Fruit fly (Drosophila melanogaster) whole organism, embryonic: Measurements from ENCODE around the gene Rnp4F.
A peak's percentile ranks its signal among the peaks of the same experiment; 100 is the strongest.

Experiments
- ATbp ChIP-seq: fragments of 200-800 bp; sonication (Bioruptor generic); optimal IDR thresholded peaks from 2 replicates; lab custom pipeline; 2017; ENCODE audit warnings: missing biosample characterization, mild to moderate bottlenecking, missing genetic modification characterization, missing genetic modification reagents
- Antp ChIP-seq: fragments of 200-800 bp; sonication (Bioruptor generic); optimal IDR thresholded peaks from 3 replicates; lab custom pipeline; 2016; ENCODE audit warnings: missing biosample characterization, missing genetic modification characterization
- Atf3 ChIP-seq: fragments of 200-800 bp; sonication (Bioruptor generic); optimal IDR thresholded peaks from 3 replicates; lab custom pipeline; 2016; ENCODE audit warnings: missing biosample characterization, missing genetic modification characterization
- Atf6 ChIP-seq: fragments of 200-800 bp; sonication (Bioruptor generic); IDR thresholded peaks from 2 replicates; pipeline ENCODE4 v1.3.6; 2022; ENCODE audit warnings: missing biosample characterization, missing genetic modification characterization
- CG10209 ChIP-seq: fragments of 200-800 bp; sonication (Bioruptor generic); optimal IDR thresholded peaks from 3 replicates; lab custom pipeline; 2017; ENCODE audit warnings: missing biosample characterization, mild to moderate bottlenecking, missing genetic modification characterization, missing genetic modification reagents
- CG11504 ChIP-seq: fragments of 200-800 bp; sonication (Bioruptor generic); optimal IDR thresholded peaks from 3 replicates; lab custom pipeline; 2019; ENCODE audit warnings: missing biosample characterization, mild to moderate bottlenecking, missing genetic modification characterization, moderate library complexity
- CG12071 ChIP-seq: fragments of 200-800 bp; sonication (Bioruptor generic); optimal IDR thresholded peaks from 3 replicates; lab custom pipeline; 2018; ENCODE audit warnings: missing biosample characterization, mild to moderate bottlenecking, missing genetic modification characterization
- CG12769 ChIP-seq: fragments of 200-800 bp; sonication (Bioruptor generic); optimal IDR thresholded peaks from 2 replicates; lab custom pipeline; 2019; ENCODE audit warnings: missing biosample characterization, mild to moderate bottlenecking, missing genetic modification characterization, moderate library complexity
- CG13775 ChIP-seq: fragments of 200-800 bp; sonication (Bioruptor generic); optimal IDR thresholded peaks from 3 replicates; lab custom pipeline; 2017; ENCODE audit warnings: missing biosample characterization, mild to moderate bottlenecking, missing genetic modification characterization
- CG14710 ChIP-seq: fragments of 200-800 bp; sonication (Bioruptor generic); optimal IDR thresholded peaks from 3 replicates; lab custom pipeline; 2019; ENCODE audit warnings: missing biosample characterization, mild to moderate bottlenecking, missing genetic modification characterization, moderate library complexity
- CG1602 ChIP-seq: fragments of 200-800 bp; sonication (Bioruptor generic); optimal IDR thresholded peaks from 3 replicates; lab custom pipeline; 2016; ENCODE audit warnings: missing biosample characterization, missing genetic modification characterization
- CG17361 ChIP-seq: fragments of 200-800 bp; sonication (Bioruptor generic); IDR thresholded peaks from 3 replicates; pipeline ENCODE4 v1.3.6; 2022; ENCODE audit warnings: missing biosample characterization, missing genetic modification characterization
- CG2199 ChIP-seq: fragments of 200-800 bp; sonication (Bioruptor generic); IDR thresholded peaks from 3 replicates; pipeline ENCODE4 v1.3.6; 2022; ENCODE audit warnings: missing biosample characterization, missing genetic modification characterization
- CG30403 ChIP-seq: fragments of 200-800 bp; sonication (Bioruptor generic); optimal IDR thresholded peaks from 3 replicates; lab custom pipeline; 2016; ENCODE audit warnings: missing biosample characterization, missing genetic modification characterization
- CG30431 ChIP-seq: fragments of 200-800 bp; sonication (Bioruptor generic); optimal IDR thresholded peaks from 2 replicates; lab custom pipeline; 2017; ENCODE audit warnings: missing biosample characterization, missing genetic modification characterization
- CG6254 ChIP-seq: fragments of 200-800 bp; sonication (Bioruptor generic); optimal IDR thresholded peaks from 3 replicates; lab custom pipeline; 2017; ENCODE audit warnings: mild to moderate bottlenecking, missing biosample characterization, missing genetic modification reagents, missing genetic modification characterization
- CG6272 ChIP-seq: fragments of 200-800 bp; sonication (Bioruptor generic); IDR thresholded peaks from 2 replicates; pipeline ENCODE4 v1.3.6; 2022; ENCODE audit warnings: missing biosample characterization, missing genetic modification characterization
- CG7556 ChIP-seq: fragments of 200-800 bp; sonication (Bioruptor generic); optimal IDR thresholded peaks from 2 replicates; lab custom pipeline; 2017; ENCODE audit warnings: missing biosample characterization, mild to moderate bottlenecking, missing genetic modification characterization
- CG8359 ChIP-seq: fragments of 200-800 bp; sonication (Bioruptor generic); optimal IDR thresholded peaks from 2 replicates; lab custom pipeline; 2017; ENCODE audit warnings: missing biosample characterization, mild to moderate bottlenecking, missing genetic modification characterization, borderline replicate concordance
- CG8388 ChIP-seq: fragments of 200-800 bp; sonication (Bioruptor generic); optimal IDR thresholded peaks from 2 replicates; lab custom pipeline; 2019; ENCODE audit warnings: missing biosample characterization, mild to moderate bottlenecking, missing genetic modification characterization, moderate library complexity
- CG9727 ChIP-seq: fragments of 200-800 bp; sonication (Bioruptor generic); optimal IDR thresholded peaks from 3 replicates; lab custom pipeline; 2017; ENCODE audit warnings: missing biosample characterization, mild to moderate bottlenecking, missing genetic modification characterization
- CoRest ChIP-seq: fragments of 200-800 bp; sonication (Bioruptor generic); optimal IDR thresholded peaks from 3 replicates; lab custom pipeline; 2018; ENCODE audit warnings: missing biosample characterization, mild to moderate bottlenecking, missing genetic modification characterization, moderate library complexity
- Dll ChIP-seq: fragments of 200-800 bp; sonication (Bioruptor generic); IDR thresholded peaks from 4 replicates; pipeline ENCODE4 v1.3.6; 2022; ENCODE audit warnings: missing biosample characterization, missing genetic modification characterization; ENCODE audit not compliant: partially characterized antibody
- Jarid2 ChIP-seq: fragments of 200-800 bp; sonication (Bioruptor generic); optimal IDR thresholded peaks from 3 replicates; lab custom pipeline; 2017; ENCODE audit warnings: mild to moderate bottlenecking, missing biosample characterization, missing genetic modification reagents, missing genetic modification characterization
- Med ChIP-seq: fragments of 200-800 bp; sonication (Bioruptor generic); peaks from one replicate; lab custom pipeline; 2016; ENCODE audit warnings: missing biosample characterization, missing genetic modification characterization, mild to moderate bottlenecking, inconsistent platforms, moderate library complexity
- Sry-δ ChIP-seq: fragments of 200-800 bp; sonication (Bioruptor generic); optimal IDR thresholded peaks from 2 replicates; lab custom pipeline; 2016; ENCODE audit warnings: missing biosample characterization, missing genetic modification characterization
- crc ChIP-seq: fragments of 200-800 bp; sonication (Bioruptor generic); optimal IDR thresholded peaks from 2 replicates; lab custom pipeline; 2016; ENCODE audit warnings: missing biosample characterization, missing genetic modification characterization
- dmrt11E ChIP-seq: fragments of 200-800 bp; sonication (Bioruptor generic); optimal IDR thresholded peaks from 3 replicates; lab custom pipeline; 2018; ENCODE audit warnings: missing biosample characterization, mild to moderate bottlenecking, missing genetic modification characterization, moderate library complexity
- fd102C ChIP-seq: fragments of 200-800 bp; sonication (Bioruptor generic); optimal IDR thresholded peaks from 2 replicates; lab custom pipeline; 2018; ENCODE audit warnings: missing biosample characterization, mild to moderate bottlenecking, missing genetic modification characterization, moderate library complexity
- fru ChIP-seq: fragments of >200 bp; optimal IDR thresholded peaks from 2 replicates; lab custom pipeline; 2017
- fu2 ChIP-seq: fragments of 200-800 bp; sonication (Bioruptor generic); optimal IDR thresholded peaks from 2 replicates; lab custom pipeline; 2016; ENCODE audit warnings: missing biosample characterization, missing genetic modification characterization
- gem ChIP-seq: fragments of 200-800 bp; sonication (Bioruptor generic); optimal IDR thresholded peaks from 2 replicates; lab custom pipeline; 2019; ENCODE audit warnings: missing biosample characterization, mild to moderate bottlenecking, missing genetic modification characterization, moderate library complexity
- grau ChIP-seq: fragments of 200-800 bp; optimal IDR thresholded peaks from 3 replicates; lab custom pipeline; 2019; ENCODE audit warnings: missing biosample characterization, mild to moderate bottlenecking, missing genetic modification characterization, moderate library complexity
- gro ChIP-seq: fragments of 200-800 bp; sonication (Bioruptor generic); optimal IDR thresholded peaks from 2 replicates; lab custom pipeline; 2016; ENCODE audit warnings: missing biosample characterization, missing genetic modification characterization
- hkb ChIP-seq, 2 experiments: fragments of 200-800 bp in 1 of 2; fragments of >200 bp in 1 of 2; sonication (Bioruptor generic) in 1 of 2; IDR thresholded peaks in 1 of 2; optimal IDR thresholded peaks in 1 of 2; 2 replicates each; pipeline versions ENCODE4 v1.3.6 to Lab custom; 2017 to 2022; ENCODE audit warnings: missing biosample characterization in 1 of 2, missing genetic modification characterization in 1 of 2
- ind ChIP-seq: fragments of 200-800 bp; sonication (Bioruptor generic); optimal IDR thresholded peaks from 3 replicates; lab custom pipeline; 2016; ENCODE audit warnings: missing biosample characterization, missing genetic modification characterization
- klu ChIP-seq: fragments of 200-800 bp; sonication (Bioruptor generic); IDR thresholded peaks from 2 replicates; pipeline ENCODE4 v1.3.6; 2022; ENCODE audit warnings: missing biosample characterization, missing genetic modification characterization
- kni ChIP-seq: fragments of 200-800 bp; sonication (Bioruptor generic); optimal IDR thresholded peaks from 3 replicates; lab custom pipeline; 2017; ENCODE audit warnings: mild to moderate bottlenecking, missing biosample characterization, missing genetic modification reagents, missing genetic modification characterization
- pfk ChIP-seq: fragments of 200-800 bp; sonication (Bioruptor generic); optimal IDR thresholded peaks from 2 replicates; lab custom pipeline; 2018; ENCODE audit warnings: missing biosample characterization, mild to moderate bottlenecking, missing genetic modification characterization, moderate library complexity
- phol ChIP-seq: fragments of 200-800 bp; sonication (Bioruptor generic); optimal IDR thresholded peaks from 3 replicates; lab custom pipeline; 2018; ENCODE audit warnings: missing biosample characterization, mild to moderate bottlenecking, missing genetic modification characterization, moderate library complexity
- ranshi ChIP-seq: fragments of 200-800 bp; sonication (Bioruptor generic); IDR thresholded peaks from 2 replicates; pipeline ENCODE4 v1.3.6; 2022; ENCODE audit warnings: missing biosample characterization, missing genetic modification characterization
- rib ChIP-seq: fragments of 200-800 bp; sonication (Bioruptor generic); IDR thresholded peaks from 2 replicates; pipeline ENCODE4 v1.3.6; 2022; ENCODE audit warnings: missing biosample characterization, missing genetic modification characterization
- salm ChIP-seq: fragments of 200-800 bp; sonication (Bioruptor generic); optimal IDR thresholded peaks from 2 replicates; lab custom pipeline; 2018; ENCODE audit warnings: missing biosample characterization, mild to moderate bottlenecking, missing genetic modification characterization
- schlank ChIP-seq: fragments of 200-800 bp; sonication (Bioruptor generic); optimal IDR thresholded peaks from 2 replicates; lab custom pipeline; 2018; ENCODE audit warnings: missing biosample characterization, mild to moderate bottlenecking, missing genetic modification characterization
- scrt ChIP-seq: fragments of 200-800 bp; sonication (Bioruptor generic); optimal IDR thresholded peaks from 2 replicates; lab custom pipeline; 2018; ENCODE audit warnings: missing biosample characterization, mild to moderate bottlenecking, missing genetic modification characterization, moderate library complexity
- slbo ChIP-seq: fragments of 200-800 bp; sonication (Bioruptor generic); IDR thresholded peaks from 2 replicates; pipeline ENCODE4 v1.3.6; 2022; ENCODE audit warnings: missing biosample characterization, missing genetic modification characterization
- slou ChIP-seq: fragments of 200-800 bp; sonication (Bioruptor generic); optimal IDR thresholded peaks from 3 replicates; lab custom pipeline; 2016; ENCODE audit warnings: missing biosample characterization, missing genetic modification characterization
- tup ChIP-seq: fragments of 200-800 bp; sonication (Bioruptor generic); optimal IDR thresholded peaks from 2 replicates; lab custom pipeline; 2016; ENCODE audit warnings: missing biosample characterization, mild to moderate bottlenecking, missing genetic modification characterization, moderate library complexity
- unpg ChIP-seq: fragments of 200-800 bp; sonication (Bioruptor generic); optimal IDR thresholded peaks from 3 replicates; lab custom pipeline; 2018; ENCODE audit warnings: missing biosample characterization, mild to moderate bottlenecking, missing genetic modification characterization, moderate library complexity
- vvl ChIP-seq: fragments of 200-800 bp; sonication (Bioruptor generic); IDR thresholded peaks from 2 replicates; pipeline ENCODE4 v1.3.6; 2022; ENCODE audit warnings: missing biosample characterization, missing genetic modification characterization
- zen ChIP-seq: fragments of 200-800 bp; sonication (Bioruptor generic); optimal IDR thresholded peaks from 3 replicates; lab custom pipeline; 2018; ENCODE audit warnings: missing biosample characterization, mild to moderate bottlenecking, missing genetic modification characterization, moderate library complexity

Rnp4F gene

DNA sequence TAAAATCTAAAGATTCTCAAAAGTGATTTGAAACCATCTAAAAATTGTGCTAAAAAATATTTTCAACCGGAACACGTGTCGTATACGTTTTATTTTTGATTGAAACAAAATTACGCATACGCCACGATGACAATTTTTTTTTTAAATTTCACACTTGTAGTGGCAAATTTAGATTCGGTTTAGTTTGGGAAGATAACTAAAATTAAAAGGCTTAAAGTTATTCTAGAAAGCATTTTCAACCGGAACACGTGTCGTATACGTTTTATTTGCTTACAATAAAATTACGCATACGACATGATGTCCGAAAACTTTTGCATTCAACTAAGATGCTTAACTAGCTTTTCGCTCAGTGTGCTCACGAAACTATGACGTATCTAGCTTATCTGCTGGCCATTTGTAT is 36.3 kb upstream of the Rnp4F start (continued):
- peak; percentile 4 for TF ChIP-seq CG14710 (tag; lab: Kevin White, UChicago)
- TF ChIP-seq CG1602, result no peak
- TF ChIP-seq tup (GFP tag; lab: Kevin White, UChicago), result no peak
- TF ChIP-seq CG12769 (tag; lab: Kevin White, UChicago), result no peak
- TF ChIP-seq Sry-δ, result no peak
- peak; percentile 59 for TF ChIP-seq CG9727
- TF ChIP-seq CG30403 (GFP tag; lab: Kevin White, UChicago), result peak; percentile 35
- no peak for TF ChIP-seq fu2 (GFP tag; lab: Kevin White, UChicago)
- peak; percentile 21 for TF ChIP-seq grau
- no peak for TF ChIP-seq crc
- no peak for TF ChIP-seq Jarid2
- TF ChIP-seq CoRest (tag; lab: Kevin White, UChicago), result peak; percentile 41
- no peak for TF ChIP-seq CG8359 (GFP tag; lab: Kevin White, UChicago)
- no peak for TF ChIP-seq CG12071 (GFP tag; lab: Kevin White, UChicago)
- TF ChIP-seq Antp, result no peak
- no peak for TF ChIP-seq unpg
- TF ChIP-seq gro (GFP tag; lab: Kevin White, UChicago), result no peak
- TF ChIP-seq phol (tag; lab: Kevin White, UChicago), result peak; percentile 29
- no peak for TF ChIP-seq CG10209
- no peak for TF ChIP-seq Atf3 (GFP tag; lab: Kevin White, UChicago)
- no peak for TF ChIP-seq schlank (tag; lab: Kevin White, UChicago)
- no peak for TF ChIP-seq scrt (GFP tag; lab: Kevin White, UChicago)
- TF ChIP-seq rib (GFP tag; lab: Robert Waterston, UW), result no peak
- TF ChIP-seq dmrt11E (tag; lab: Kevin White, UChicago), result no peak
- no peak for TF ChIP-seq slbo (GFP tag; lab: Robert Waterston, UW)
- TF ChIP-seq kni, result no peak
- TF ChIP-seq pfk (GFP tag; lab: Kevin White, UChicago), result no peak
- TF ChIP-seq CG8388 (GFP tag; lab: Kevin White, UChicago), result no peak
- TF ChIP-seq CG7556 (GFP tag; lab: Kevin White, UChicago), result peak; percentile 19
- peak; percentile 19 for TF ChIP-seq Med (GFP tag; lab: Kevin White, UChicago)
- no peak for TF ChIP-seq CG6254 (GFP tag; lab: Kevin White, UChicago)
- no peak for TF ChIP-seq vvl (GFP tag; lab: Robert Waterston, UW)
- TF ChIP-seq slou (GFP tag; lab: Kevin White, UChicago), result no peak
- no peak for TF ChIP-seq hkb (optimal IDR thresholded peaks at IDR 0.05; lab: Kevin White, UChicago)
- no peak for TF ChIP-seq hkb (GFP tag; IDR thresholded peaks at IDR 0.05; lab: Robert Waterston, UW)
- TF ChIP-seq salm (tag; lab: Kevin White, UChicago), result no peak
- no peak for TF ChIP-seq fru (lab: Kevin White, UChicago)
- TF ChIP-seq zen (tag; lab: Kevin White, UChicago), result peak; percentile 21
- TF ChIP-seq ATbp (GFP tag; lab: Kevin White, UChicago), result no peak
- TF ChIP-seq ranshi (GFP tag; lab: Robert Waterston, UW), result no peak
- no peak for TF ChIP-seq Dll (GFP tag; lab: Robert Waterston, UW)
- no peak for TF ChIP-seq CG6272 (GFP tag; lab: Robert Waterston, UW)
- TF ChIP-seq CG2199, result no peak
- TF ChIP-seq fd102C, result peak; percentile 44
- no peak for TF ChIP-seq klu (GFP tag; lab: Robert Waterston, UW)
- TF ChIP-seq CG17361, result no peak
- peak; percentile 40 for TF ChIP-seq gem (tag; lab: Kevin White, UChicago)
- TF ChIP-seq Atf6 (GFP tag; lab: Robert Waterston, UW), result no peak
- no peak for TF ChIP-seq CG30431 (GFP tag; lab: Kevin White, UChicago)
- TF ChIP-seq CG13775, result peak; percentile 32
- peak; percentile 34 for TF ChIP-seq CG11504
- peak; percentile 17 for TF ChIP-seq ind (GFP tag; lab: Kevin White, UChicago)
